Worm (Caenorhabditis elegans): ENCODE results near the gene F13A7.11.

Gene F13A7.11

DNA sequence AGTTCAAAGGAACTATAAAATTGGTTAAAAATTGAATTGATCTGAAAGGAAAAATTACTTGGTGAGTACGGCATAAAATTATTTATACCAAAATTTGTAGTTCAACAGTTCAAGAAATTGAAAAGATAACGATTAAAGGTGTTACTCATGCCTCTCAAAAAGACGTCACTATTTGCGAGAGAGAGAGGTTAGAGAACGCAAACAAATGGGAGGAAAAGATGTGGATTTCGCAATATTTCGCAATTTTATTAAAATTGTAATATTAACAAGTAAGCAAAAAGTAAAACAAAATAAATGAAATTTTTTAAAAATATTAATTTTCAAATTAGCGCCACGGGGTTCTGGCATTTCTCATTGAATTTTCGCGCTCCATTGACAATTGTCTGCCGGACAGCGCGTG, at the start of gene F13A7.11:
Gene F13A7.11 (minus strand): TSS at position 174 of the 400 bp plus-strand sequence.
- no peak for TF ChIP-seq nhr-77 (tag; optimal IDR thresholded peaks at IDR 0.05)
- TF ChIP-seq nhr-11 (tag; optimal IDR thresholded peaks at IDR 0.05), result no peak
- peak in 2 of 3 experiments; percentile 4 to 17 for TF ChIP-seq dpl-1 (GFP tag; optimal IDR thresholded peaks at IDR 0.05)
- peak in 1 of 3 experiments; percentile 16 for TF ChIP-seq ceh-82 (tag; optimal IDR thresholded peaks at IDR 0.05)
- TF ChIP-seq tlp-1 (tag; optimal IDR thresholded peaks at IDR 0.05), result no peak
- peak in 1 of 6 experiments; percentile 28 for TF ChIP-seq elt-3 (tag; optimal IDR thresholded peaks at IDR 0.05)
- TF ChIP-seq nhr-90 (tag; optimal IDR thresholded peaks at IDR 0.05; ENCODE audit: poor library complexity), result peak; percentile 19
- peak in 1 of 2 experiments; percentile 1 for TF ChIP-seq lin-35 (GFP tag; optimal IDR thresholded peaks at IDR 0.05)
- TF ChIP-seq zip-4 (GFP tag; optimal IDR thresholded peaks at IDR 0.05), result peak; percentile 99
- no peak for TF ChIP-seq mdl-1 (tag; optimal IDR thresholded peaks at IDR 0.05)
- peak; percentile 17 for TF ChIP-seq nhr-47 (tag; optimal IDR thresholded peaks at IDR 0.05)
- TF ChIP-seq nhr-71 (tag; optimal IDR thresholded peaks at IDR 0.05), result peak; percentile 40
- peak; percentile 7 to 25 for TF ChIP-seq efl-1 (optimal IDR thresholded peaks at IDR 0.05)
- TF ChIP-seq efl-1 (GFP tag; optimal IDR thresholded peaks at IDR 0.05 in 1 of 2), result peak; percentile 10 to 82
- TF ChIP-seq skn-1 (tag; optimal IDR thresholded peaks at IDR 0.05), result peak; percentile 81
- no peak for TF ChIP-seq C34B4.2 (tag; optimal IDR thresholded peaks at IDR 0.05)
- peak; percentile 46 for TF ChIP-seq elt-2 (tag; optimal IDR thresholded peaks at IDR 0.05)
- peak; percentile 66 for TF ChIP-seq nhr-85 (tag)

DNA sequence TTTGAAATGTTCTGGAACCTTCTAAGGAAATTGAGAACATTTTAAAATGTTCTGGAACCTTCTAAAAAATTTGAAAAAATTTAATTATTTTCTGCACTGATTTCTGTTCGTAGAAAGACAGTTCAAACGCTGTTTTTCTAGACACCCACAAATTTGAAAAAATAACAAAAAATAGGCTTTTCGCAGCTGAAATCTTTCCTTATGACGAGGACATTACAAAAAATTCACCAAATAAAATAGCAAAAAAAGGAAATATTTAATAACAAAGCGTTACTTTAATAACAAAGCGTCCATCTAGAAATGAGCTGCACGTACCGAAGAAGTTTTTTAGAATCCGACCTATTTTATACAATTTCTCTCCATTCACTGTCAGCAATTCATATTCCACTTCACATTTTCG, 48.5 kb upstream of the F13A7.11 start, which contains the start of gene srh-141:
Gene srh-141 (plus strand): TSS at position 301 of the 400 bp plus-strand sequence.
- no peak for TF ChIP-seq lin-13 (GFP tag; optimal IDR thresholded peaks at IDR 0.05)
- no peak for TF ChIP-seq aly-2 (tag; optimal IDR thresholded peaks at IDR 0.05)
- TF ChIP-seq nhr-20 (tag; optimal IDR thresholded peaks at IDR 0.05), result no peak
- no peak for TF ChIP-seq mef-2 (tag; optimal IDR thresholded peaks at IDR 0.05)
- TF ChIP-seq unc-130 (tag; optimal IDR thresholded peaks at IDR 0.05), result no peak
- TF ChIP-seq elt-2 (tag; optimal IDR thresholded peaks at IDR 0.05), result no peak
- TF ChIP-seq nhr-84 (tag; optimal IDR thresholded peaks at IDR 0.05), result no peak
- no peak for TF ChIP-seq hpl-2 (GFP tag; optimal IDR thresholded peaks at IDR 0.05)
- no peak for TF ChIP-seq unc-30 (tag; optimal IDR thresholded peaks at IDR 0.05)
- no peak for TF ChIP-seq sox-4 (tag; optimal IDR thresholded peaks at IDR 0.05)
- TF ChIP-seq ceh-63 (GFP tag; optimal IDR thresholded peaks at IDR 0.05), result no peak
- TF ChIP-seq mdl-1 (tag; optimal IDR thresholded peaks at IDR 0.05), result no peak
- no peak for TF ChIP-seq ztf-4 (tag; optimal IDR thresholded peaks at IDR 0.05)
- no peak for TF ChIP-seq isw-1 (GFP tag; IDR thresholded peaks at IDR 0.05)
- TF ChIP-seq ztf-11 (tag; optimal IDR thresholded peaks at IDR 0.05), result no peak
- TF ChIP-seq mab-9 (GFP tag; IDR thresholded peaks at IDR 0.05), result no peak
- no peak for TF ChIP-seq grh-1 (GFP tag; IDR thresholded peaks at IDR 0.05)
- no peak for TF ChIP-seq ceh-82 (tag; optimal IDR thresholded peaks at IDR 0.05)
- TF ChIP-seq ceh-90 (tag; optimal IDR thresholded peaks at IDR 0.05), result no peak
- TF ChIP-seq blmp-1 (tag; optimal IDR thresholded peaks at IDR 0.05), result no peak

DNA sequence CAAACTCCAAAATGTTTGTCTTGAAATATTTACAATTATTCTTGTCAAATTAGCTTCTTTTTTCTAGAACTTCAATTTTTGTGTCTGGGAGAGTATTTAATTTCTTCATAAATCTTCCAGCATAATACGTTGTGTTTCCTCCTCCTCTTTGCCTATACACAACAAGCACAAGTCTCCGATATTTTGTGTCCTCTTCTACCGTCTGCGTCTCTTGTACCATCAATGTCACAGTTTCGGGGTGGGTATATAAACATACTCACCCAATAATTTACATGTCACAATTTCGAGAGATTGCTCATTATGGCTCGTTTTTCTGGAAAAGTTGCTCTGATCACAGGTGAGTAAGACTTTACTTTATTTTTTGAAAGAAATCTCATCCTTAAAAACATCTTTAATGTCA, 42.4 kb upstream of the F13A7.11 start, which contains the start of gene F26D2.15:
Gene F26D2.15 (plus strand): TSS at position 301 of the 400 bp plus-strand sequence.
- TF ChIP-seq lsy-2 (tag; optimal IDR thresholded peaks at IDR 0.05) (no peak), ceh-82 (tag; optimal IDR thresholded peaks at IDR 0.05) (no peak), fkh-10 (GFP tag; optimal IDR thresholded peaks at IDR 0.05) (no peak), elt-2 (tag; optimal IDR thresholded peaks at IDR 0.05) (no peak), F16B12.6 (tag; optimal IDR thresholded peaks at IDR 0.05) (no peak), hpl-2 (GFP tag; optimal IDR thresholded peaks at IDR 0.05) (no peak), Y116A8C.19 (tag; optimal IDR thresholded peaks at IDR 0.05; ENCODE audit: borderline replicate concordance) (no peak), aly-2 (tag; optimal IDR thresholded peaks at IDR 0.05) (no peak), lin-35 (GFP tag; optimal IDR thresholded peaks at IDR 0.05) (no peak), blmp-1 (tag; optimal IDR thresholded peaks at IDR 0.05) (no peak), lir-3 (tag; optimal IDR thresholded peaks at IDR 0.05; ENCODE audit: poor library complexity) (no peak), skn-1 (tag; optimal IDR thresholded peaks at IDR 0.05) (no peak), sox-4 (tag; optimal IDR thresholded peaks at IDR 0.05) (no peak), nhr-84 (tag; optimal IDR thresholded peaks at IDR 0.05) (no peak), hlh-17 (GFP tag; optimal IDR thresholded peaks at IDR 0.05; ENCODE audit: borderline replicate concordance) (no peak), lin-14 (GFP tag; optimal IDR thresholded peaks at IDR 0.05) (no peak), grh-1 (GFP tag; IDR thresholded peaks at IDR 0.05) (no peak), tbx-2 (tag; optimal IDR thresholded peaks at IDR 0.05) (no peak), isw-1 (GFP tag; IDR thresholded peaks at IDR 0.05) (no peak)

Measured in whole organism, L1 larva.